Fruit fly (Drosophila melanogaster): Measurements from ENCODE around the gene CG9095.

CG9095 gene

DNA sequence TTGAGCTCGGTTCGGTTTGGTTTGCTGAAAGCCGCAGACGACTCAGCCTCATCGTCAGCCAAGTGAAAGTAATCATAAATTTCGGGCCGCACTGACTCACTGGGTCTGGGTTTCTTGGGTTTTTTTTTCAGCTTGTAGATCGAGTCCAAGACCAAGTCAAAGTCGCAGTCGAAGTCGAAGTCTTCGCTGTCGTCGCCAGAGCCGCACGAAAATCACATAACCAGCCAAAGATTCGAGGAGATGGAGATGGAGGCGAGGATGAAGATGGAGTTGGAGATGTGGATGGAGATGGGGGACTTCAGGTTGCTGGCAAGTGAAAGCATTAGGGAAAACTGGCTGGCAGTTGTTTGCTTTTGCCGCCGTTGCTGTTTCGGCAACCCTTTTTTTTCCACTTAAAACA, 16.0 kb downstream of the CG9095 start:
- no peak for TF ChIP-seq Dll (optimal IDR thresholded peaks at IDR 0.05)

DNA sequence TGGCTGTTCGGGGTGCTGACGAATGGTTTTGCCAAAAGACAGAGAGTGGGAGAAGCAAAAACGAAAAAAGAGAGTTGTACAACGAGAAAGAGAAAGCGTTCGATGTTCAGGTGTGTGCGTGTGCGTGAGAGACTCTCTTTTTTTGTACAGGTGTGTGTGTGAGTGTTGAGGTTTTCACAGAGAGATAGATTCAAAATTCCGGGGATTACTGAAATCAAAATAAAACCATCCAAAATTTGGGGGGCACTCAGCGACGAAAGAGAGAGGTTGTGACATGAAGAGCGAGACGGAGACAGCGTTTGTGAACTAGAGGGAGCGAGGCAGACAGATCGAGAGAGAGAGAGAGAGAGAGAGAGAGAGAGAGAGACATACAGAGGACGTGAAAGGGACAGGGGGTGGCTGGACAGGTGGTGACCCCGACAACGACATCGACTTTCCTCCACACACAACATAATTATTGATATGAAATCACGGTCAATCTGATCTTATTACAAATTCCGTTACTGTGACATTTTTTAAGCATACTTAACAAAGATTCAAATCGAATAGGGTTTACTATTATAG, 19.7 kb downstream of the CG9095 start:
- TF ChIP-seq Dll (optimal IDR thresholded peaks at IDR 0.05) (no peak), EcR (GFP tag; optimal IDR thresholded peaks at IDR 0.05) (no peak), psq (optimal IDR thresholded peaks at IDR 0.05) (no peak), usp (GFP tag; optimal IDR thresholded peaks at IDR 0.05) (no peak), CG8478 (optimal IDR thresholded peaks at IDR 0.05) (no peak), pan (optimal IDR thresholded peaks at IDR 0.05) (no peak)

DNA sequence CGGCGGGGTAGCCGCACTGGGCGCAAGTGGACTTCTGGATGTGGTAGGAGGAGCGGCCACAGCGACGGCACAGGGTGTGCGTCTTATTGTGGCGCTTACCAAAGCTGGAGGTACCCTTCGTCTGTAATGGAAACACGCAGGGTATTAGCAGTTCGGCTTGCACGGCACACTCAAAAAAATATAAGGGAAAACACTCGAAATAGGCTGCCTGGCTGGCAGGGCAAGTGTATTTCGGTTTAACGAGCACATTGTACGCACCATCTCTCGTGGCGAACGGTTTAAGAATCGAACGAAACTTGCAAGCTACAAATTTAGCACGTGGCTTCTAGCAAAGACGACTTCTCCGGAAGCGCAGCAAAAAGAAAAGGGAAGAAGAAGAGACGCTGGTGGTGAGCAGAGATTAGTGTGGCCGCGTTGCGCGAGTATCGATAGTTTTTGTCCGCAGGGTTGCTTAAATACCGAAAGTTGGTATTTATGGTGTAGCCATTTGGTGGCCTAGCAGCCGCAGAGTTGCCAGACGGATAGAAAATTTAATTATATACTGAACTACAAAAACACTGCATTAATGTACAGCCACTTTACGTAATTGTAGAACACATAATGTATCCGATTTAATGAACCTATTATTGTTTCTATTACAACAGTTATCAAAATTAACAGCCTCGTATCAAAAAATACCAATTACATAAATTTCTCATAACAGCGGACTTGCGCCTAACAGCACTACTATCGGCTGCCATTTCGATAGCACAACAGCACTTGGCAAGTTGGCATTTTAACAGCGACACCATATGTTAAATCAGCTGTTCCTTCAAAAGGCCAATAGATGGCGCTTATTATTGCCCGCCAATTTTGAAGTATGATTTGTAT, 23.8 kb downstream of the CG9095 start, which contains the start of gene RpL37-1:
Gene RpL37-1, minus strand, starts transcription at position 374 of the 870 bp plus-strand sequence.
- no peak for TF ChIP-seq usp (GFP tag; optimal IDR thresholded peaks at IDR 0.05)
- no peak for TF ChIP-seq pan (optimal IDR thresholded peaks at IDR 0.05)
- TF ChIP-seq EcR (GFP tag; optimal IDR thresholded peaks at IDR 0.05), result no peak
- TF ChIP-seq Dll (optimal IDR thresholded peaks at IDR 0.05), result no peak
- no peak for TF ChIP-seq psq (optimal IDR thresholded peaks at IDR 0.05)
- no peak for TF ChIP-seq CG8478 (optimal IDR thresholded peaks at IDR 0.05)

DNA sequence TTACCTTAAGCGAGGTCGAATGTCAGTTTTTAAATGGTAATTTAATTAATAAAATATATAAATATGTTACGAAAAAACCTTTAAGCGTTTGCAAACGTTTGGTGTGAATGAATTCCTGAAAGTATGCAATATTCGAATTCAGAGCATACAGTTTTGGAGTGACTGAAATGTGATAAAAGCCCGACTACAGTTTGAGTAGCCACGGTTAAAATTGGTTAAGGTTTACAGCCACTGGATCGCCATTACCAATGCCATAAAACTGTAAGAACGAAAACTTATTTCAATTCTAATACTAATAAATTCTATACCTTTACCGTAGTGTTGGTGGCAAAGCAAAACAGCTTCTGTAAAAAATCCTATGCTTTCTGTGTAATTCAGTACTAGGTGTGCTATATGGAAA, 25.8 kb downstream of the CG9095 start:
- TF ChIP-seq psq (optimal IDR thresholded peaks at IDR 0.05) (no peak), pan (optimal IDR thresholded peaks at IDR 0.05) (no peak), usp (GFP tag; optimal IDR thresholded peaks at IDR 0.05) (no peak), Dll (optimal IDR thresholded peaks at IDR 0.05) (no peak), EcR (GFP tag; optimal IDR thresholded peaks at IDR 0.05) (no peak), CG8478 (optimal IDR thresholded peaks at IDR 0.05) (no peak)

DNA sequence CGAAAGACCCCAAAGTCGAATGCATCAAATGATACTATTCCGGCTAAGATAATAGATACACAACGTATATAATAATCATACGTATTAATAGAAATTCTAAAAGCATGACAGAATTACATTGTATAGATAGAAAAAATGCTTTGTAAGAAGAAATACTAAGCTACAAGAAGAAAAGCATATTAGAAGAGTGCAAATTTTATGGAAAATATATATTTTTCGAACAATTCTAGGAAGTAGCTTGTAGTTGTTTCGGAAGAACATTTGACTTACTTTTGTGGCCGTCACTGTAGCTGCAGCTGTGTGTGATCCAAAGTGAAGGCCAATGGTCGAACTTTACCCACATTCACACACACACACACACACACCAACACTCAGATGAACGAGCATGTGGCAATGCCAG, 31.0 kb downstream of the CG9095 start:
- TF ChIP-seq pan (optimal IDR thresholded peaks at IDR 0.05) (no peak), psq (optimal IDR thresholded peaks at IDR 0.05) (no peak), usp (GFP tag; optimal IDR thresholded peaks at IDR 0.05) (no peak), EcR (GFP tag; optimal IDR thresholded peaks at IDR 0.05) (no peak), Dll (optimal IDR thresholded peaks at IDR 0.05) (no peak), CG8478 (optimal IDR thresholded peaks at IDR 0.05) (no peak)

DNA sequence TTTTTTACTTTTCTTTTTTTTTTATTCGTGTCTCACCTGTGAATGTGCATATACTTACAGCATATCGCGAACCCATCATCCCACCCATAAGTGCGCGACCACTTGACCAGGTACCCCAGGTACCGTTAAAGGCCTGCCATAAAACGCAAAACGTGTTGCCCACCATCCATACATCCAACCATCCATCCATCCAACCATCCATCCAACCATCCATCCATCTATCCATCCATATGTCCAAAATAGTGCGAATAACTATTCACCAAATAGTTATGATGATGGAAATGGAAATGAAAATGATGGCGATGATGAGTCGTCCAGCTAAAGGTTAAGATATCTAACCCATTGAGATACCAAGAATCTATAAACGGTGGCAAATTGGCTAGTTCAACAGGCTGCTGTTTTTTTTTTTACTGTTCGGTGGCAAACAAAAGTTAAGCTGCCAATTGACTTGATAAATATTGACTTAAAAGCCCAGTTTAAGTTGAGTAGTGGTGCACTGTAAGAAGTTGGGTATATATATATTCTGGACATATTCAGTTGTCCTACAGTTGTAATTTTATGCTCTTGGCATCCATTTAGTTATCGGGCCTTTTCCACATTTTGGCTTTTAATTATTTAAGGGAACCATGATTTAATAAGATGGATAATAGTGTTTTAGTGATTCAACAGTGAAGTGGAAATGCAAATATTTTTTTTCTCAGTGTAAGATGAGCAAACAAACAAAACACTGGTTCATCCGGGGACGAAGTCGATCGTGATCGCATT, 35.0 kb downstream of the CG9095 start:
- TF ChIP-seq usp (GFP tag; optimal IDR thresholded peaks at IDR 0.05) (no peak), psq (optimal IDR thresholded peaks at IDR 0.05) (no peak), Dll (optimal IDR thresholded peaks at IDR 0.05) (no peak), CG8478 (optimal IDR thresholded peaks at IDR 0.05) (no peak), pan (optimal IDR thresholded peaks at IDR 0.05) (no peak), EcR (GFP tag; optimal IDR thresholded peaks at IDR 0.05) (no peak)

DNA sequence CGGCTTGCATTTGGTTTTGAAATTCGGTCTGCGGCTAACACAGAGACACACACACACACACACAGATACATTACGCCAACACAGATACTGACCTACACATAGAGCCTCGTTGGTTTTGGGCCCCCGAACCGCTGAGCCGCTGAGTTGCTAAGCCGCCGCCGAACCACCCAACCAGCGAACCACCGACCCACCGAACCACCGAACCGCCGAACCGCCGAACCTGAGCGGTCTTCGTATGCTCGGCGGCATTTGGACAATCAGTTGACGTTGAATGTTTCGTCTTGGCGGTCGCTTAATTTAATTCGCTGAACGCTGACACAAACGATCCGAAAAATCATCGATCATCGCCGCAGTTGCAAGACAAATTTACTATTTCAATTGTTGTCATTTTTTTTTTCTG, 37.5 kb downstream of the CG9095 start, which contains the start of gene drd:
Gene drd, plus strand, starts transcription at position 258 of the 400 bp plus-strand sequence.
- TF ChIP-seq Dll (optimal IDR thresholded peaks at IDR 0.05) (no peak), usp (GFP tag; optimal IDR thresholded peaks at IDR 0.05) (no peak), psq (optimal IDR thresholded peaks at IDR 0.05) (no peak), CG8478 (optimal IDR thresholded peaks at IDR 0.05) (no peak), pan (optimal IDR thresholded peaks at IDR 0.05) (no peak), EcR (GFP tag; optimal IDR thresholded peaks at IDR 0.05) (no peak)

DNA sequence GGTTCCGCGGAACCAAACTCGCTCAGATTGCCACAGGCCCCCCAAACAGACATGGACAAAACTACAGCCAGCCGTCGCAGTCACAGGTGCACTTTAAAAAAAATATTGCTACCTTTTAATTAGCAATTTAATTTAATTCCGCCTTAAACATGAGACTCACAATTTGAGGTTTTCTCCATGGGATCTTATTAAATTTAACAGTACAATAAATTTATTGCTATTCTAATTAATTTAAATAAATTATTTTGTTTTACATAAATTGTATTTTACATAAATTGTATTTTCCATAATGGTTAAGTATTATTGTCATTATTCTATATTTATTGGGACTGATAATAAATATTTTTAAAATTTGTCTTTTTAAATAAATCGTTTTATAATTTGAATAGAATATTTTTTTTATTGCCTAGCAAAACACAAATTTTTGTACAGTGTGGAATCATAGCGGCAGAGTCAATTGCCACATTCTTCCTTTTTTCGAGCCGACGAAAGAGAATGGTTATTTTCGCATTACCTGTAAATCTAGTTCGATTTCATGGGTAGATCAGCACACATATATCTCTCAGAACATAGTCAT, 39.5 kb downstream of the CG9095 start:
- TF ChIP-seq CG8478 (optimal IDR thresholded peaks at IDR 0.05) (no peak), EcR (GFP tag; optimal IDR thresholded peaks at IDR 0.05) (no peak), Dll (optimal IDR thresholded peaks at IDR 0.05) (no peak), usp (GFP tag; optimal IDR thresholded peaks at IDR 0.05) (no peak), pan (optimal IDR thresholded peaks at IDR 0.05) (no peak), psq (optimal IDR thresholded peaks at IDR 0.05) (no peak)

DNA sequence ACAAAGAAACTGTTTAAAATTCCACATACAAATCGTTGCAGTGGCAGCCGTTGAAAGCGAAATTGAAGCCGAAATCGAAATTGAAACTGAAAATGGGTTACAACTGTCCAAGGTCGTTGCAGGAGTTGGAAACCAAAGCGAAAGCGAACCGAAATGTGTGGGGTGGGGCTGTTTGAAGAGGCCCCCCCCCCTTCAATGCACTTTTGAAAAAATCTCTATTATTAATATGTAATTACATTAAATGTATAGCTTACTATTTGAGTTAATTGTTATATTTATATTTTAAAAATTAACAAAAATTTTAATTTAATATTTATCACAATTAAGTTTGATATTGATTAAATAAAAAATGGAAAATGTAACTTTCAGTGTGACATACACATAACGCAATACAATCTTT, 41.3 kb downstream of the CG9095 start:
- TF ChIP-seq CG8478 (optimal IDR thresholded peaks at IDR 0.05), result no peak
- no peak for TF ChIP-seq usp (GFP tag; optimal IDR thresholded peaks at IDR 0.05)
- no peak for TF ChIP-seq pan (optimal IDR thresholded peaks at IDR 0.05)
- TF ChIP-seq Dll (optimal IDR thresholded peaks at IDR 0.05), result no peak
- no peak for TF ChIP-seq psq (optimal IDR thresholded peaks at IDR 0.05)
- TF ChIP-seq EcR (GFP tag; optimal IDR thresholded peaks at IDR 0.05), result no peak

DNA sequence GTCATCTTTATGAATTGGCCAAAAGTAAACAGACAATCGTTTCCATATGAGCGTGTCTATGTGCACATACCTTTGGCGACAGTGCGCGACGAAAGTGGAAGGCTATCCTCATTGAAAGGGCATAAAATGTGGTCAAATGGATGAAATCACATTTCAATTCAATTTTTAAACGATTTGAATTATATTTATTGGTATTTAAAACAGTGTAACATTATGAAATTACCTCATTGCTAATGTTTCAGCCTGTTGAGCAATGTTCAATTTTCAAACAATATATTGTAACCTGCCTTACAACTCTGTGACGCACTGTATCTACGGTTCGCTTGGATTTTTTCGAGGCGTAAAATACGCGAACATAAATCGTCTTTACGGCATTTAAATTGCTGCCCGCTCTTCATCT, 42.9 kb downstream of the CG9095 start:
- TF ChIP-seq Dll (optimal IDR thresholded peaks at IDR 0.05) (no peak), CG8478 (optimal IDR thresholded peaks at IDR 0.05) (no peak), psq (optimal IDR thresholded peaks at IDR 0.05) (no peak), EcR (GFP tag; optimal IDR thresholded peaks at IDR 0.05) (no peak), pan (optimal IDR thresholded peaks at IDR 0.05) (no peak), usp (GFP tag; optimal IDR thresholded peaks at IDR 0.05) (no peak)

DNA sequence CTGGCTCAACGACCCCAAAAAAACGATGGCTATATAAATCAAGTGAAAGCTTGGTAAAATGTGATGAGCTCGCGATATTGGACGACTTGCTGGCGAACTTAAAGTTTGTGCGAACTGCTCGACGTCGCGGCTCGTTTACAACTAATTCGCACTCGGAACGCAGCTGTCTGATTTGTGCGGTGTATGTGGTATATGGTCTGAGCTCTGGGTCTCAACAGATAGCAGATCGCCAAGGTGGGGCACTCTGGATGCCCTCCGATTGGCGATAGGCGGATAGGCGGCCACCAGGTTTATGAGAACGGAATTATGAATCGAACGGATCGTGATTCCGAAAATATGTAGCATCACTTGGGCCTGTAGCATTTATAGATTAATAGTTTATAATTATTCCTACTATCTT, 46.6 kb downstream of the CG9095 start, which contains the start of gene Cyp4s3:
Gene Cyp4s3, minus strand, starts transcription at position 146 of the 400 bp plus-strand sequence.
- no peak for TF ChIP-seq psq (optimal IDR thresholded peaks at IDR 0.05)
- no peak for TF ChIP-seq Dll (optimal IDR thresholded peaks at IDR 0.05)
- TF ChIP-seq pan (optimal IDR thresholded peaks at IDR 0.05), result no peak

Data from whole organism.